Worm (Caenorhabditis elegans): ENCODE data around the gene R08C7.11.

ce11 chrIV:4451576-4451975 is 3.2 kb downstream of the R08C7.11 start, which contains the start of gene R08C7.1:
- TF ChIP-seq ztf-4 (tag; optimal IDR thresholded peaks at IDR 0.05) (no peak), elt-2 (tag; optimal IDR thresholded peaks at IDR 0.05) (no peak)
